Worm (Caenorhabditis elegans) whole organism, L2 larva: Measurements from ENCODE around the gene srh-211.
A peak's percentile ranks its signal among the peaks of the same experiment; 100 is the strongest.

ENCODE experiments used
- C34F6.9 ChIP-seq: fragments of 150-350 bp; optimal IDR thresholded peaks from 2 replicates; lab custom pipeline; 2014; ENCODE audit warnings: missing biosample characterization, missing genetic modification characterization
- F13H6.1 ChIP-seq: sonication (generic microtip); optimal IDR thresholded peaks from 2 replicates; lab custom pipeline; 2016; ENCODE audit warnings: missing genetic modification characterization, missing compliant biosample characterization
- R02D3.7 ChIP-seq: fragments of 150-350 bp; optimal IDR thresholded peaks from 2 replicates; lab custom pipeline; 2014; ENCODE audit warnings: missing biosample characterization, missing genetic modification characterization
- ceh-16 ChIP-seq: fragments of 150-350 bp; optimal IDR thresholded peaks from 2 replicates; lab custom pipeline; 2014; ENCODE audit warnings: missing biosample characterization, missing genetic modification characterization
- ceh-82 ChIP-seq: fragments of 150-350 bp; optimal IDR thresholded peaks from 2 replicates; lab custom pipeline; 2014; ENCODE audit warnings: missing biosample characterization, missing genetic modification characterization
- crh-2 ChIP-seq: sonication (generic microtip); optimal IDR thresholded peaks from 2 replicates; lab custom pipeline; 2017; ENCODE audit warnings: missing biosample characterization, missing genetic modification characterization
- dmd-4 ChIP-seq: sonication (generic microtip); optimal IDR thresholded peaks from 2 replicates; lab custom pipeline; 2017; ENCODE audit warnings: missing biosample characterization, missing genetic modification characterization
- egl-27 ChIP-seq: sonication (generic microtip); optimal IDR thresholded peaks from 3 replicates; lab custom pipeline; 2017; ENCODE audit warnings: missing biosample characterization, missing genetic modification reagents, missing genetic modification characterization
- fos-1 ChIP-seq: fragments of 150-350 bp; optimal IDR thresholded peaks from 2 replicates; lab custom pipeline; 2014; ENCODE audit warnings: missing biosample characterization, missing genetic modification characterization
- gmeb-1 ChIP-seq: fragments of 150-350 bp; optimal IDR thresholded peaks from 2 replicates; lab custom pipeline; 2014; ENCODE audit warnings: missing biosample characterization, missing genetic modification characterization
- lin-11 ChIP-seq: fragments of 150-350 bp; sonication (generic microtip); optimal IDR thresholded peaks from 2 replicates; lab custom pipeline; 2014; ENCODE audit warnings: missing biosample characterization, missing genetic modification characterization, inconsistent platforms, mixed read lengths
- lin-13 ChIP-seq: fragments of 150-350 bp; optimal IDR thresholded peaks from 2 replicates; lab custom pipeline; 2014; ENCODE audit warnings: missing biosample characterization, missing genetic modification reagents, missing genetic modification characterization
- lin-39 ChIP-seq: fragments of 150-350 bp; optimal IDR thresholded peaks from 2 replicates; lab custom pipeline; 2014; ENCODE audit warnings: missing biosample characterization, missing genetic modification reagents, missing genetic modification characterization
- lsy-2 ChIP-seq, 2 experiments: fragments of 150-350 bp in 1 of 2; sonication (generic microtip) in 1 of 2; optimal IDR thresholded peaks; 2 replicates each; lab custom pipeline; 2014 to 2017; ENCODE audit warnings: missing biosample characterization in 2 of 2, missing genetic modification characterization in 2 of 2
- mab-5 ChIP-seq: fragments of 150-350 bp; optimal IDR thresholded peaks from 2 replicates; lab custom pipeline; 2014; ENCODE audit warnings: missing biosample characterization, missing genetic modification characterization
- mbf-1 ChIP-seq: sonication (generic microtip); optimal IDR thresholded peaks from 2 replicates; lab custom pipeline; 2017; ENCODE audit warnings: missing biosample characterization, missing genetic modification characterization
- mdl-1 ChIP-seq, 2 experiments: fragments of 150-350 bp in 1 of 2; sonication (generic microtip) in 1 of 2; optimal IDR thresholded peaks; 2 replicates each; lab custom pipeline; 2017; ENCODE audit warnings: missing biosample characterization in 2 of 2, missing genetic modification characterization in 2 of 2
- nhr-12 ChIP-seq: fragments of 150-350 bp; optimal IDR thresholded peaks from 2 replicates; lab custom pipeline; 2014; ENCODE audit warnings: missing biosample characterization, missing genetic modification characterization
- nhr-129 ChIP-seq: fragments of 150-350 bp; optimal IDR thresholded peaks from 2 replicates; lab custom pipeline; 2014; ENCODE audit warnings: missing biosample characterization, missing genetic modification characterization
- nhr-237 ChIP-seq: fragments of 150-350 bp; optimal IDR thresholded peaks from 2 replicates; lab custom pipeline; 2014; ENCODE audit warnings: missing biosample characterization, missing genetic modification characterization
- peb-1 ChIP-seq: fragments of 150-350 bp; optimal IDR thresholded peaks from 2 replicates; lab custom pipeline; 2014; ENCODE audit warnings: missing biosample characterization, missing genetic modification characterization
- sem-4 ChIP-seq: fragments of 150-350 bp; optimal IDR thresholded peaks from 2 replicates; lab custom pipeline; 2014; ENCODE audit warnings: missing biosample characterization, missing genetic modification reagents, missing genetic modification characterization
- skn-1 ChIP-seq: sonication (generic microtip); optimal IDR thresholded peaks from 2 replicates; lab custom pipeline; 2017; ENCODE audit warnings: missing biosample characterization, missing genetic modification characterization
- sma-3 ChIP-seq: sonication (generic microtip); optimal IDR thresholded peaks from 2 replicates; lab custom pipeline; 2016; ENCODE audit warnings: missing genetic modification reagents, missing genetic modification characterization, missing compliant biosample characterization
- sma-9 ChIP-seq, 2 experiments: fragments of 150-350 bp in 1 of 2; sonication (generic microtip) in 1 of 2; optimal IDR thresholded peaks; 2 replicates each; lab custom pipeline; 2014 to 2016; ENCODE audit warnings: missing genetic modification characterization in 2 of 2, mild to moderate bottlenecking in 1 of 2, missing biosample characterization in 1 of 2, missing compliant biosample characterization in 1 of 2, missing genetic modification reagents in 1 of 2, moderate library complexity in 1 of 2
- snpc-4 ChIP-seq: fragments of 150-350 bp; optimal IDR thresholded peaks from 2 replicates; lab custom pipeline; 2014; ENCODE audit warnings: missing biosample characterization, missing genetic modification characterization
- unc-55 ChIP-seq: fragments of 150-350 bp; sonication (generic microtip); optimal IDR thresholded peaks from 3 replicates; lab custom pipeline; 2014; ENCODE audit warnings: missing biosample characterization, missing genetic modification reagents, missing genetic modification characterization
- unc-62 ChIP-seq: fragments of 150-350 bp; optimal IDR thresholded peaks from 2 replicates; lab custom pipeline; 2014; ENCODE audit warnings: missing biosample characterization, missing genetic modification reagents, missing genetic modification characterization
- zag-1 ChIP-seq: fragments of 150-350 bp; optimal IDR thresholded peaks from 2 replicates; lab custom pipeline; 2014; ENCODE audit warnings: missing biosample characterization, missing genetic modification characterization
- ztf-1 ChIP-seq: fragments of 200-800 bp; sonication (Bioruptor generic); conservative IDR thresholded peaks from 2 replicates; pipeline ENCODE4 v1.3.6; 2022; ENCODE audit warnings: missing genetic modification characterization, missing compliant biosample characterization
- ztf-11 ChIP-seq: sonication (generic microtip); optimal IDR thresholded peaks from 2 replicates; lab custom pipeline; 2017; ENCODE audit warnings: missing biosample characterization, missing genetic modification characterization
- ztf-4 ChIP-seq: fragments of 150-350 bp; optimal IDR thresholded peaks from 2 replicates; lab custom pipeline; 2014; ENCODE audit warnings: missing biosample characterization, missing genetic modification characterization

Gene srh-211

DNA sequence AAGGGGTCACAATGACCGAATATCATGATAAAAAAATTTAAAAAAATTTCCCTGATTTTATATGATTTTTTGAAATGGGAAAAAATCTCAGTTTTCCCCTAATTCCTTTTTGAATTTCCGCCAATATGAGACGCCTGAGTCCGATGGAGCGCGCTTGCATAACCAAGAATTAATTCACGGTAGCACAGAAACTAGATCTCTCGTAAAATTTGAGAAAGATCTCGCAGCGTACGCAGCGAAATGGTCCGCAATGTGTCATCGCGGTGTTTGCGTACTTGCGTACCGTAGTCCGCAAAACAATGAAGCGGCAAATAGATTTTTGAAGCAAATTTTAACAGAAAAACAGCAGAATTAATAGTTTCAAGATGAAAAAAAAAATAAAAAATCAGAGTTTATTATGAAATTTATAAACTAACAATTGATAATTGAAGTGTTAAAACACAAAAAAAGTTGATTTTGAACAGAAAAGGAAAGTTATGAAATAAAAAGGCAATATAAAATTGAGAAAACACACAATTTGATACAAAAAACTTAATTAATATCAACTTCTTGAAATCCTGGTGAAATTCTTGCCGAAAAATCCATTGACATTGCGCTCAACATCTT is 17.5 kb downstream of the srh-211 start:
- TF ChIP-seq gmeb-1 (tag; lab: Kevin White, UChicago) (peak; percentile 36), lsy-2 (tag; optimal IDR thresholded peaks at IDR 0.05; lab: Kevin White, UChicago) (peak; percentile 63 to 89)

DNA sequence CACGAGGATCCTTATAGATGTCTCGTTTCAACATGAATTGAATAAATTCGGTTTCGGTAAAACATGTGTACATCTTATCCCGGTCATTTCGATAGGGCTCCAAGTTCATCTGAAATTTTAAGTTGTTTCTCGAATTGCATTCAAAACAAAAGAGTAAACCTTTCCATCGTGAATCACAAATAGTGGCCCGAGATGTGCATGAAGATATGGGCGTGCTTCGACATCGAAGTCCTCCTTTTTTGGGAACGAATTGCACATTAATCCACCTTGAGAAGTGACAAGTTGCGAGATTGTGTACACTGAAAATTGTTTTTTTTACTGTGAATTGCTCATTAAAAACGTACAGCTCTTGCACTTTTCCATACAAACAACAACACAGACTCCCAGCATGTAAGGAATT is 25.0 kb downstream of the srh-211 start:
- TF ChIP-seq peb-1, result no peak
- no peak for TF ChIP-seq F13H6.1 (tag; lab: Kevin White, UChicago)
- TF ChIP-seq unc-62 (GFP tag; lab: Kevin White, UChicago), result no peak
- TF ChIP-seq R02D3.7 (tag; lab: Kevin White, UChicago), result no peak
- no peak for TF ChIP-seq ceh-82 (tag; lab: Kevin White, UChicago)
- TF ChIP-seq nhr-12 (tag; lab: Kevin White, UChicago), result no peak
- TF ChIP-seq ceh-16 (tag; lab: Kevin White, UChicago), result no peak
- TF ChIP-seq ztf-11 (tag; lab: Kevin White, UChicago), result no peak
- no peak for TF ChIP-seq mdl-1 (tag; optimal IDR thresholded peaks at IDR 0.05; lab: Kevin White, UChicago)
- no peak for TF ChIP-seq lin-39 (tag; lab: Kevin White, UChicago)
- no peak for TF ChIP-seq dmd-4 (tag; lab: Kevin White, UChicago)
- no peak for TF ChIP-seq nhr-237
- no peak for TF ChIP-seq ztf-4 (tag; lab: Kevin White, UChicago)
- TF ChIP-seq crh-2 (tag; lab: Kevin White, UChicago), result no peak
- no peak for TF ChIP-seq ztf-1 (GFP tag; lab: Robert Waterston, UW)
- TF ChIP-seq mab-5 (tag; lab: Kevin White, UChicago), result no peak
- TF ChIP-seq sma-9 (GFP tag; optimal IDR thresholded peaks at IDR 0.05; lab: Kevin White, UChicago), result no peak
- no peak for TF ChIP-seq sma-9 (tag; optimal IDR thresholded peaks at IDR 0.05; lab: Kevin White, UChicago)
- no peak for TF ChIP-seq skn-1 (tag; lab: Kevin White, UChicago)

DNA sequence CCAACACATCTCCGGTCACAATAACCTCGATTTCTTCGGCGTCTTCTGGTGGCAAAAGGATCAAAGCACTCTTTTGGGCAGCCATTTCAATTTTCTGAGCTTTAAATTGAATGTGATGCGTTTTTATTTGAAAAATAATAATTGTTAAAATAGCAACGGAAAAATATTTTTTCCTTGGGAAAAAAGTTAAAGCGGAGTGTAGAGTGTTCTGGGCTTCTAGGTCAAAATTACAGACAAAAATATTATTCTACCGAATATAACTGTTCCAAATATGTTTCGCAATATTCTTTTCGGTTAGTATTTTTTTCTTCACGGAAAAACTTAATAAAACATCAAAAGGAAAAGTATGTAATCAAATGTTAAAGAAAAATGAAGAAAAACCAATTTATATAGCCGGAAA is 26.2 kb downstream of the srh-211 start, which contains the start of gene djr-1.2:
Gene djr-1.2, minus strand, starts transcription at position 101 of the 400 bp plus-strand sequence.
- TF ChIP-seq lin-11 (tag; lab: Kevin White, UChicago), result no peak
- no peak for TF ChIP-seq C34F6.9 (tag; lab: Kevin White, UChicago)

DNA sequence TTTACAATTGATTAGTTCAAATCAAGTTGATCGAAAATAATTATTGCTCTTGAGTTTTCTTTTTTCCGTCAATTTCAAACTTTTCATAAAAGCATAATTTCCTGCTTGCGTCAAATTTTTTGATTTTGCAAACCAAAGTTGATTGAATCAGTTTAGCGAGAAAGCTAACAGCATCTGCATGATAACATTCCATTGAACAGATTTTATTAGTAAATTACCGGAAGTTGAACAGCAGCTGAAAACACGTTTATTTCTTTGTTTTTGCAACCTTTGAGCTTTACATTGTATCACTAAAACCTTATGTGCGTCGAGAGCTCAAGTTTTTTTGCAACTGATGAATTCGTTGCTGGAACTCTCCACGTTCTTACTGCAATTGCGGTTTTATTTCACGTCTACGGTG is 33.6 kb downstream of the srh-211 start, which contains the start of gene srh-169:
Gene srh-169, plus strand, starts transcription at position 301 of the 400 bp plus-strand sequence.
- TF ChIP-seq lin-13 (GFP tag; lab: Kevin White, UChicago), result no peak

DNA sequence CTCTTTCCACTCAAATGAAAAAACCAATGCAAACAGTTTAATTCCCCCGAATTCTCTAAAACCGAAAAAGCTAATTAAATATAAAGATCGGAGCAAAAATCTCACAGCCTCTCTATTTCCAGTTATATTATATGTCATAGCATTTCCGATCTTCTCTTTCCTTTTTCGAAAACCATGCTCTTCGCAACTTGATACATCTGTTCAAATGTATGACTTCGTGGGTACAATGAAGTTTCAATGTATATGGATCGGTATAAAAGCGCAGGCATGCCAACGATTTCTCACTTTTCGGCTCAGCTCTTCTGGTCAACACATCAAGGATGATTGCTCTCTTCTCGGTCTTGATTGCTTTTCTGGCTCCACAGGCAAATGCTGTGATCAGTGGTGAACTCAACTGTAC is 35.1 kb downstream of the srh-211 start, which contains the start of gene phat-7:
Gene phat-7, plus strand, starts transcription at position 301 of the 400 bp plus-strand sequence.
- no peak for TF ChIP-seq lin-11 (tag; lab: Kevin White, UChicago)
- no peak for TF ChIP-seq C34F6.9 (tag; lab: Kevin White, UChicago)

DNA sequence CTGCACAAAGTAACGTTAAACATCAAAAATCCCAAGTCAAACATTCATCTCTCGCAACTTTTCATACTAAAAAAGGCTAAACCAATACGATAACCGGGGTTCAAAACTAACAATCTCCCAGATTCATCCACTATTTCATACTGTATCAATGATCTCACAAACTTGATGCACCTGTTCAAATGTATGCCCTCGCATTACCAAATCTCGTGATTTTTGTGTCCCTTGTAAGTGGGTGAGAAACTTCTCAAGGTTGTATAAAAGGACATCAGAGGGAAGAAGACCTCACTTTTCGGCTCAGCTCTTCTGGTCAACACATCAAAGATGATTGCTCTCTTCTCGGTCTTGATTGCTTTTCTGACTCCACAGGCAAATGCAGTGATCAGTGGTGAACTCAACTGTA is 37.6 kb downstream of the srh-211 start, which contains the start of gene phat-3:
Gene phat-3, plus strand, starts transcription at position 301 of the 400 bp plus-strand sequence.
- TF ChIP-seq sma-3, result no peak
- TF ChIP-seq zag-1, result no peak
- TF ChIP-seq mbf-1 (tag; lab: Kevin White, UChicago), result no peak
- TF ChIP-seq nhr-12 (tag; lab: Kevin White, UChicago), result no peak
- no peak for TF ChIP-seq snpc-4 (tag; lab: Kevin White, UChicago)
- TF ChIP-seq egl-27 (tag; lab: Kevin White, UChicago), result no peak

DNA sequence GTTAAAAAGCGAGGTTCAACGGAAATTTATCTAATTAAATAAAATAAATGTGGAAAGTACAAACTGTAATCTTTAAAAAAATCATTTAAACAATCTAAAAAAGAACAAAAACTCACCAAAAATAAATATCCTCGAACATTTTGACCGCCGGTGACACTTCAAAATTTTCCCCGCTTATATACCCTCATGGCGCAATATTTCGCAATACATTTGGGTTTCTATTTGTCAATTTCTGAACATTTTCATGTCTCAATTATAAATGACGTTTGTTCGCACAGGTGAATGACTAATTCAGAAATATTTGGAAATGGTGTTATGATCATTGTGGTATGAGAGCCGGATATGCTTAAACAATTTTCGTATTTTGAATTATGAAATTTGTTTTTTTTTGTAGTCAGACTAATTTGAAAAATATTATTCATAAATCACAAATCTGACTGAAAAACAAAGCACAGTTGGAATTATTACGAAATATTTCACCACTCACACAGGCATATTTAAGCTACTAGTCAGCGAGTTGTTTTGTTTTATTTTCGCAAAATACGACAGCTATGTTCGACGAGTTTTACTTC is 39.2 kb downstream of the srh-211 start, which contains the start of the genes C49G7.10 and irg-2:
Gene C49G7.10, minus strand, starts transcription at position 169 of the 572 bp plus-strand sequence.
Gene irg-2, plus strand, starts transcription at position 329 of the 572 bp plus-strand sequence.
- TF ChIP-seq unc-55 (GFP tag; lab: Kevin White, UChicago), result peak; percentile 35
- no peak for TF ChIP-seq sem-4
- TF ChIP-seq nhr-129 (tag; lab: Kevin White, UChicago), result peak; percentile 100
- TF ChIP-seq mdl-1 (tag; optimal IDR thresholded peaks at IDR 0.05; lab: Kevin White, UChicago), result no peak
- TF ChIP-seq fos-1 (tag; lab: Kevin White, UChicago), result peak; percentile 2
- no peak for TF ChIP-seq mab-5 (tag; lab: Kevin White, UChicago)
- peak; percentile 24 for TF ChIP-seq C34F6.9 (tag; lab: Kevin White, UChicago)
